Worm (Caenorhabditis elegans) whole organism, L2 larva: ENCODE data around the gene iglr-2.
A peak's percentile ranks its signal among the peaks of the same experiment; 100 is the strongest.

Experiments used
- C34F6.9 ChIP-seq: fragments of 150-350 bp; optimal IDR thresholded peaks from 2 replicates; lab custom pipeline; 2014; ENCODE audit warnings: missing biosample characterization, missing genetic modification characterization
- F13H6.1 ChIP-seq: sonication (generic microtip); optimal IDR thresholded peaks from 2 replicates; lab custom pipeline; 2016; ENCODE audit warnings: missing genetic modification characterization, missing compliant biosample characterization
- R02D3.7 ChIP-seq: fragments of 150-350 bp; optimal IDR thresholded peaks from 2 replicates; lab custom pipeline; 2014; ENCODE audit warnings: missing biosample characterization, missing genetic modification characterization
- Y55F3AM.14 ChIP-seq: fragments of 200-800 bp; sonication (Bioruptor generic); optimal IDR thresholded peaks from 2 replicates; lab custom pipeline; 2018; ENCODE audit warnings: mild to moderate bottlenecking, missing genetic modification characterization, missing compliant biosample characterization
- ZK546.5 ChIP-seq: sonication (generic microtip); optimal IDR thresholded peaks from 2 replicates; lab custom pipeline; 2017; ENCODE audit warnings: missing biosample characterization, missing genetic modification characterization
- alr-1 ChIP-seq: fragments of 150-350 bp; optimal IDR thresholded peaks from 2 replicates; lab custom pipeline; 2014; ENCODE audit warnings: missing biosample characterization, missing genetic modification characterization
- aly-2 ChIP-seq: fragments of 150-350 bp; optimal IDR thresholded peaks from 2 replicates; lab custom pipeline; 2014; ENCODE audit warnings: missing biosample characterization, missing genetic modification characterization
- ama-1 ChIP-seq: fragments of 150-350 bp; optimal IDR thresholded peaks from 2 replicates; lab custom pipeline; 2018; ENCODE audit warnings: inconsistent platforms
- blmp-1 ChIP-seq: sonication (generic microtip); optimal IDR thresholded peaks from 2 replicates; lab custom pipeline; 2017; ENCODE audit warnings: missing genetic modification characterization, mild to moderate bottlenecking, missing compliant biosample characterization, antibody characterized with exemption, moderate library complexity; ENCODE audit not compliant: insufficient read depth
- ceh-16 ChIP-seq: fragments of 150-350 bp; optimal IDR thresholded peaks from 2 replicates; lab custom pipeline; 2014; ENCODE audit warnings: missing biosample characterization, missing genetic modification characterization
- ceh-82 ChIP-seq: fragments of 150-350 bp; optimal IDR thresholded peaks from 2 replicates; lab custom pipeline; 2014; ENCODE audit warnings: missing biosample characterization, missing genetic modification characterization
- crh-2 ChIP-seq: sonication (generic microtip); optimal IDR thresholded peaks from 2 replicates; lab custom pipeline; 2017; ENCODE audit warnings: missing biosample characterization, missing genetic modification characterization
- dmd-4 ChIP-seq: sonication (generic microtip); optimal IDR thresholded peaks from 2 replicates; lab custom pipeline; 2017; ENCODE audit warnings: missing biosample characterization, missing genetic modification characterization
- egl-27 ChIP-seq: sonication (generic microtip); optimal IDR thresholded peaks from 3 replicates; lab custom pipeline; 2017; ENCODE audit warnings: missing biosample characterization, missing genetic modification reagents, missing genetic modification characterization
- elt-1 ChIP-seq: fragments of 150-350 bp; optimal IDR thresholded peaks from 2 replicates; lab custom pipeline; 2014; ENCODE audit warnings: missing biosample characterization, missing genetic modification characterization
- elt-3 ChIP-seq: sonication (generic microtip); optimal IDR thresholded peaks from 2 replicates; lab custom pipeline; 2017; ENCODE audit warnings: missing biosample characterization, missing genetic modification characterization
- fos-1 ChIP-seq: fragments of 150-350 bp; optimal IDR thresholded peaks from 2 replicates; lab custom pipeline; 2014; ENCODE audit warnings: missing biosample characterization, missing genetic modification characterization
- gmeb-1 ChIP-seq: fragments of 150-350 bp; optimal IDR thresholded peaks from 2 replicates; lab custom pipeline; 2014; ENCODE audit warnings: missing biosample characterization, missing genetic modification characterization
- lin-11 ChIP-seq: fragments of 150-350 bp; sonication (generic microtip); optimal IDR thresholded peaks from 2 replicates; lab custom pipeline; 2014; ENCODE audit warnings: missing biosample characterization, missing genetic modification characterization, inconsistent platforms, mixed read lengths
- lin-13 ChIP-seq: fragments of 150-350 bp; optimal IDR thresholded peaks from 2 replicates; lab custom pipeline; 2014; ENCODE audit warnings: missing biosample characterization, missing genetic modification reagents, missing genetic modification characterization
- lin-39 ChIP-seq: fragments of 150-350 bp; optimal IDR thresholded peaks from 2 replicates; lab custom pipeline; 2014; ENCODE audit warnings: missing biosample characterization, missing genetic modification reagents, missing genetic modification characterization
- lsy-2 ChIP-seq, 2 experiments: fragments of 150-350 bp in 1 of 2; sonication (generic microtip) in 1 of 2; optimal IDR thresholded peaks; 2 replicates each; lab custom pipeline; 2014 to 2017; ENCODE audit warnings: missing biosample characterization in 2 of 2, missing genetic modification characterization in 2 of 2
- mab-5 ChIP-seq: fragments of 150-350 bp; optimal IDR thresholded peaks from 2 replicates; lab custom pipeline; 2014; ENCODE audit warnings: missing biosample characterization, missing genetic modification characterization
- mbf-1 ChIP-seq: sonication (generic microtip); optimal IDR thresholded peaks from 2 replicates; lab custom pipeline; 2017; ENCODE audit warnings: missing biosample characterization, missing genetic modification characterization
- mdl-1 ChIP-seq, 2 experiments: fragments of 150-350 bp in 1 of 2; sonication (generic microtip) in 1 of 2; optimal IDR thresholded peaks; 2 replicates each; lab custom pipeline; 2017; ENCODE audit warnings: missing biosample characterization in 2 of 2, missing genetic modification characterization in 2 of 2
- nhr-10 ChIP-seq: sonication (generic microtip); optimal IDR thresholded peaks from 2 replicates; lab custom pipeline; 2017; ENCODE audit warnings: missing biosample characterization, missing genetic modification characterization
- nhr-11 ChIP-seq: fragments of 150-350 bp; optimal IDR thresholded peaks from 2 replicates; lab custom pipeline; 2014; ENCODE audit warnings: missing biosample characterization, missing genetic modification characterization
- nhr-12 ChIP-seq: fragments of 150-350 bp; optimal IDR thresholded peaks from 2 replicates; lab custom pipeline; 2014; ENCODE audit warnings: missing biosample characterization, missing genetic modification characterization
- nhr-129 ChIP-seq: fragments of 150-350 bp; optimal IDR thresholded peaks from 2 replicates; lab custom pipeline; 2014; ENCODE audit warnings: missing biosample characterization, missing genetic modification characterization
- nhr-21 ChIP-seq: fragments of 150-350 bp; optimal IDR thresholded peaks from 2 replicates; lab custom pipeline; 2014; ENCODE audit warnings: missing biosample characterization, missing genetic modification characterization
- nhr-23 ChIP-seq: fragments of 150-350 bp; optimal IDR thresholded peaks from 2 replicates; lab custom pipeline; 2014; ENCODE audit warnings: missing biosample characterization, missing genetic modification reagents, missing genetic modification characterization
- nhr-237 ChIP-seq: fragments of 150-350 bp; optimal IDR thresholded peaks from 2 replicates; lab custom pipeline; 2014; ENCODE audit warnings: missing biosample characterization, missing genetic modification characterization
- nhr-25 ChIP-seq: fragments of 150-350 bp; sonication (generic microtip); optimal IDR thresholded peaks from 3 replicates; lab custom pipeline; 2014; ENCODE audit warnings: missing biosample characterization, missing genetic modification characterization
- nhr-6 ChIP-seq: fragments of 150-350 bp; optimal IDR thresholded peaks from 2 replicates; lab custom pipeline; 2014; ENCODE audit warnings: missing biosample characterization, missing genetic modification characterization
- nhr-77 ChIP-seq: fragments of 150-350 bp; optimal IDR thresholded peaks from 2 replicates; lab custom pipeline; 2014; ENCODE audit warnings: missing biosample characterization, missing genetic modification characterization
- peb-1 ChIP-seq: fragments of 150-350 bp; optimal IDR thresholded peaks from 2 replicates; lab custom pipeline; 2014; ENCODE audit warnings: missing biosample characterization, missing genetic modification characterization
- sem-4 ChIP-seq: fragments of 150-350 bp; optimal IDR thresholded peaks from 2 replicates; lab custom pipeline; 2014; ENCODE audit warnings: missing biosample characterization, missing genetic modification reagents, missing genetic modification characterization
- skn-1 ChIP-seq: sonication (generic microtip); optimal IDR thresholded peaks from 2 replicates; lab custom pipeline; 2017; ENCODE audit warnings: missing biosample characterization, missing genetic modification characterization
- sma-3 ChIP-seq: sonication (generic microtip); optimal IDR thresholded peaks from 2 replicates; lab custom pipeline; 2016; ENCODE audit warnings: missing genetic modification reagents, missing genetic modification characterization, missing compliant biosample characterization
- sma-9 ChIP-seq, 2 experiments: fragments of 150-350 bp in 1 of 2; sonication (generic microtip) in 1 of 2; optimal IDR thresholded peaks; 2 replicates each; lab custom pipeline; 2014 to 2016; ENCODE audit warnings: missing genetic modification characterization in 2 of 2, mild to moderate bottlenecking in 1 of 2, missing biosample characterization in 1 of 2, missing compliant biosample characterization in 1 of 2, missing genetic modification reagents in 1 of 2, moderate library complexity in 1 of 2
- snpc-4 ChIP-seq: fragments of 150-350 bp; optimal IDR thresholded peaks from 2 replicates; lab custom pipeline; 2014; ENCODE audit warnings: missing biosample characterization, missing genetic modification characterization
- unc-39 ChIP-seq: fragments of 150-350 bp; optimal IDR thresholded peaks from 2 replicates; lab custom pipeline; 2014; ENCODE audit warnings: missing biosample characterization, missing genetic modification characterization
- unc-55 ChIP-seq: fragments of 150-350 bp; sonication (generic microtip); optimal IDR thresholded peaks from 3 replicates; lab custom pipeline; 2014; ENCODE audit warnings: missing biosample characterization, missing genetic modification reagents, missing genetic modification characterization
- unc-62 ChIP-seq: fragments of 150-350 bp; optimal IDR thresholded peaks from 2 replicates; lab custom pipeline; 2014; ENCODE audit warnings: missing biosample characterization, missing genetic modification reagents, missing genetic modification characterization
- zag-1 ChIP-seq: fragments of 150-350 bp; optimal IDR thresholded peaks from 2 replicates; lab custom pipeline; 2014; ENCODE audit warnings: missing biosample characterization, missing genetic modification characterization
- ztf-1 ChIP-seq: fragments of 200-800 bp; sonication (Bioruptor generic); conservative IDR thresholded peaks from 2 replicates; pipeline ENCODE4 v1.3.6; 2022; ENCODE audit warnings: missing genetic modification characterization, missing compliant biosample characterization
- ztf-11 ChIP-seq: sonication (generic microtip); optimal IDR thresholded peaks from 2 replicates; lab custom pipeline; 2017; ENCODE audit warnings: missing biosample characterization, missing genetic modification characterization
- ztf-4 ChIP-seq: fragments of 150-350 bp; optimal IDR thresholded peaks from 2 replicates; lab custom pipeline; 2014; ENCODE audit warnings: missing biosample characterization, missing genetic modification characterization

The iglr-2 gene

ce11 chrIII:8363253-8364061, 32.3 kb upstream of the iglr-2 start, which contains the start of gene R05D3.3:
R05D3.3 (plus strand) TSS chrIII:8364011.
- TF ChIP-seq C34F6.9 (tag; lab: Kevin White, UChicago), result no peak
- TF ChIP-seq nhr-23, result no peak
- no peak for TF ChIP-seq lin-13 (GFP tag; lab: Kevin White, UChicago)
- TF ChIP-seq nhr-77, result no peak
- no peak for TF ChIP-seq zag-1 (tag; lab: Kevin White, UChicago)
- no peak for TF ChIP-seq Y55F3AM.14
- TF ChIP-seq F13H6.1 (tag; lab: Kevin White, UChicago), result no peak
- TF ChIP-seq ceh-82 (tag; lab: Kevin White, UChicago), result no peak
- TF ChIP-seq peb-1, result no peak
- no peak for TF ChIP-seq nhr-12

DNA sequence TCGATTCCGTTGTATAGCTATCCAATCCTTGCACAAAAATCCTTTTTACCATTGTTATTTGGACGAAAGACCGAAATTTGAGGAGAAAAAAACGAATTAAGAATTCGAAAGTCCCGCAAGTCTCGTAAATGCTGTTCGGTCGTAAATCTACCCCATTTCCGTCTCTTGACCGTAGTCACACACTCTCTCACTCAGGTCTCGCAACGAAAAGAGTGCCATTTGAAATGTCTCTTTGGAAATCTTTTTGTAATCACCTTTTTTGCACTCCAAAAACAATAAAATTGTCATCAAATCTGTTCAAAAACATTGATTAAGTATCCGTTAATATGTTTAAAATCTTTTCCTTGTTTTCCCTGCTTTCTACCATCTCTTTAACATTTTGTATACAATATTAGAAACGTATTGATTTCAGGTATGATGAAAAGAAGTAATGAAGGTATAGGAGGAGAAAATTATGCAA, 27.1 kb upstream of the iglr-2 start, which contains the start of the genes R05D3.8 and rfp-1:
TSS of gene R05D3.8 (minus strand) at position 115 of the 460 bp plus-strand sequence.
TSS of gene rfp-1 (plus strand) at position 410 of the 460 bp plus-strand sequence.
- TF ChIP-seq unc-39 (tag; lab: Kevin White, UChicago), result no peak
- TF ChIP-seq C34F6.9 (tag; lab: Kevin White, UChicago), result peak; percentile 89
- TF ChIP-seq unc-55 (GFP tag; lab: Kevin White, UChicago), result peak; percentile 92
- TF ChIP-seq mbf-1 (tag; lab: Kevin White, UChicago), result no peak
- peak; percentile 97 to 99 for TF ChIP-seq lsy-2 (tag; optimal IDR thresholded peaks at IDR 0.05; lab: Kevin White, UChicago)
- no peak for TF ChIP-seq ztf-4 (tag; lab: Kevin White, UChicago)
- TF ChIP-seq gmeb-1 (tag; lab: Kevin White, UChicago), result peak; percentile 85
- TF ChIP-seq lin-11 (tag; lab: Kevin White, UChicago), result peak; percentile 63
- peak; percentile 97 for TF ChIP-seq R02D3.7
- TF ChIP-seq ZK546.5 (tag; lab: Kevin White, UChicago), result peak; percentile 44
- no peak for TF ChIP-seq ztf-11
- peak; percentile 72 for TF ChIP-seq fos-1 (tag; lab: Kevin White, UChicago)
- TF ChIP-seq F13H6.1 (tag; lab: Kevin White, UChicago), result peak; percentile 44
- TF ChIP-seq sma-3 (GFP tag; lab: Kevin White, UChicago), result peak; percentile 69
- TF ChIP-seq Y55F3AM.14, result no peak
- no peak for TF ChIP-seq lin-39 (tag; lab: Kevin White, UChicago)
- TF ChIP-seq sma-9 (GFP tag; optimal IDR thresholded peaks at IDR 0.05; lab: Kevin White, UChicago), result peak; percentile 74
- TF ChIP-seq sma-9 (tag; optimal IDR thresholded peaks at IDR 0.05; lab: Kevin White, UChicago), result no peak
- no peak for TF ChIP-seq nhr-77
- no peak for TF ChIP-seq nhr-10 (tag; lab: Kevin White, UChicago)
- TF ChIP-seq ztf-1 (GFP tag; lab: Robert Waterston, UW), result no peak
- TF ChIP-seq aly-2 (tag; lab: Kevin White, UChicago), result no peak
- TF ChIP-seq alr-1 (tag; lab: Kevin White, UChicago), result no peak
- peak; percentile 12 for TF ChIP-seq egl-27 (tag; lab: Kevin White, UChicago)
- TF ChIP-seq nhr-6 (tag; lab: Kevin White, UChicago), result peak; percentile 34
- peak; percentile 88 for TF ChIP-seq crh-2 (tag; lab: Kevin White, UChicago)
- peak; percentile 65 for TF ChIP-seq nhr-21 (tag; lab: Kevin White, UChicago)
- TF ChIP-seq ama-1 (lab: Kevin White, UChicago), result peak; percentile 67
- no peak for TF ChIP-seq ceh-82 (tag; lab: Kevin White, UChicago)
- no peak for TF ChIP-seq peb-1
- peak; percentile 24 for TF ChIP-seq zag-1 (tag; lab: Kevin White, UChicago)
- peak; percentile 76 for TF ChIP-seq nhr-25 (tag; lab: Kevin White, UChicago)
- no peak for TF ChIP-seq dmd-4 (tag; lab: Kevin White, UChicago)
- TF ChIP-seq mdl-1 (tag; optimal IDR thresholded peaks at IDR 0.05; lab: Kevin White, UChicago), result no peak
- TF ChIP-seq lin-13 (GFP tag; lab: Kevin White, UChicago), result peak; percentile 87
- no peak for TF ChIP-seq skn-1
- peak; percentile 63 for TF ChIP-seq mab-5 (tag; lab: Kevin White, UChicago)
- TF ChIP-seq nhr-11 (tag; lab: Kevin White, UChicago), result no peak
- no peak for TF ChIP-seq unc-62 (GFP tag; lab: Kevin White, UChicago)
- no peak for TF ChIP-seq blmp-1 (tag; lab: Kevin White, UChicago)
- no peak for TF ChIP-seq snpc-4 (tag; lab: Kevin White, UChicago)
- no peak for TF ChIP-seq elt-3 (tag; lab: Kevin White, UChicago)
- peak; percentile 43 for TF ChIP-seq sem-4
- peak; percentile 95 for TF ChIP-seq nhr-129 (tag; lab: Kevin White, UChicago)
- TF ChIP-seq nhr-23, result no peak
- no peak for TF ChIP-seq nhr-12
- TF ChIP-seq ceh-16 (tag; lab: Kevin White, UChicago), result peak; percentile 34
- TF ChIP-seq elt-1 (tag; lab: Kevin White, UChicago), result no peak
- no peak for TF ChIP-seq nhr-237 (tag; lab: Kevin White, UChicago)
- TF ChIP-seq, all 48 proteins: peak for 23
